Worm (Caenorhabditis elegans): Measurements from ENCODE around the gene mps-4.

DNA sequence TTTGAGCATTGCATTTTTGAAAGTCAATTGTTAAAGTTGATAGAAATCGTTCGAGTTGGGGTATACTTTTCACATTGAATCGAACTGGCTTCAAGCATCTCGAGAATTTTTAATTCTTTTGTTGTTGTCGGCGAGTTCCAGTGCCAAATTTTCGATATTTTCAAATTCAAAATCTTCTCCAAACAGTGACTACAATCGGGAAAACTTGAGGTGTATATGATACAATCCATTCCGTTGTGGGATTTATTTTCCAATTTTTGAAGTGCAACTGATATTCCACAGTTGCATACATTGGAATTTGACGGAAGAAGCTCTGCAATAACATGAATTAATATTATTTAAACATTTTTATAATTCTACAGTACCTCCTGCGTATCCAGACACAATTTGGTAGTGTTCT, 34.2 kb upstream of the mps-4 start:
- no peak for TF ChIP-seq snpc-4 (tag; optimal IDR thresholded peaks at IDR 0.05)
- TF ChIP-seq cnd-1 (tag; optimal IDR thresholded peaks at IDR 0.05): no peak
- no peak for TF ChIP-seq elt-3 (tag; optimal IDR thresholded peaks at IDR 0.05)
